Worm (Caenorhabditis elegans) whole organism, dauer: Measurements from ENCODE around the gene F15E6.3.

ENCODE experiments used
- unc-62 ChIP-seq: sonication (generic microtip); optimal IDR thresholded peaks from 2 replicates; lab custom pipeline; 2017; ENCODE audit warnings: missing biosample characterization, missing genetic modification reagents, missing genetic modification characterization

F15E6.3 gene

ce11 chrIV:4336139-4336851, 41.6 kb downstream of the F15E6.3 start, which contains the start of the genes W03B1.3 and oac-51:
Gene W03B1.3 (minus strand): TSS chrIV:4336239.
Gene oac-51 (plus strand): TSS chrIV:4336801.
- TF ChIP-seq unc-62 (GFP tag; lab: Kevin White, UChicago): no peak

- TF ChIP-seq unc-62 (GFP tag; lab: Kevin White, UChicago): no peak
Observed at ce11 chrIV:4338217-4338616, 43.5 kb downstream of the F15E6.3 start.

ce11 chrIV:4344828-4345227, 50.1 kb downstream of the F15E6.3 start:
- no peak for TF ChIP-seq unc-62 (GFP tag; lab: Kevin White, UChicago)
